Worm (Caenorhabditis elegans) whole organism, L4/young adult: ENCODE measurements around the gene wrt-5.

Experiments used
- W03F9.2 ChIP-seq: fragments of 150-350 bp; optimal IDR thresholded peaks from 2 replicates; lab custom pipeline; 2014; ENCODE audit warnings: missing biosample characterization, missing genetic modification characterization
- dao-5 ChIP-seq: sonication (generic microtip); optimal IDR thresholded peaks from 2 replicates; lab custom pipeline; 2016; ENCODE audit warnings: missing genotype, missing genetic modification characterization, moderate library complexity, missing compliant biosample characterization
- him-1 ChIP-seq: sonication (generic microtip); optimal IDR thresholded peaks from 2 replicates; lab custom pipeline; 2016; ENCODE audit warnings: missing genotype, missing genetic modification reagents, missing genetic modification characterization, missing compliant biosample characterization

Gene wrt-5

DNA sequence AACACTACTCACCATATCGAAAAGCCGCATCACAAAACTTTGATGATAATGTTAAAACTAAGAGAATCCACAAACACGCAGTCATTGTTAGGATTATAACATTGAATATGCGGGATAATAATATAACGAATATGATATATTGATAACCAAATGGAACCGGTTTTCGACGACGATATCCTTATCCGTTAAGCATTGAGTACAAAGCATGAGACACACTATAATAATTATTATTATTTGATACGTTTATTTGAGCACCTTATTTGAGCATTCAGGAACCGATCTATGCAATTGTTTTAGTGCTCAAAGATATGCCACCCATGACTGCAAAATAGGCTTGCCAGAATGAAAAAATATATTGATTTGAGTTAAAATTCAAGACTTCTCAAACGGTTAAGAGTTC lies 23.2 kb upstream of the wrt-5 start, which contains the start of gene W03D2.9:
Gene W03D2.9 (minus strand): TSS at position 101 of the 400 bp plus-strand sequence.
- TF ChIP-seq dao-5 (tag; lab: Kevin White, UChicago) (no peak), him-1 (tag; lab: Kevin White, UChicago) (no peak), W03F9.2 (no peak)

DNA sequence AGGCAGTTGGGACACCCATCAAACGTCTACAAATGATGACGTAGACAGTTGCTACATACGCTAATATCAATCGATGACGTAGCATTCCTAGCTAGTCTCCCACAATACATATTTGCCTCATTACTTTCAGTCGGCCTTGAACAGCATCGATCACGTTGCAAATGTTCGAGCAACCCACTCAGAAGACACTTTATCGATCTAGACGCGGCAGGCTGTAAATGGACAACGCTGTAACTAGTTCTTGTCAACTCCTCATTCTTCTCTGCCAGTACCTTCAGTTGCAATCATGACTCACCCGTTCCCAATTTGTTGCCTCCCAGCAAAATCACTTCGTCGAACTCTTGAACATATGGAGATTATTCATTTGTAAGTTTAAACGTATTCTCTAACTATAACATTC lies 20.6 kb upstream of the wrt-5 start, which contains the start of gene pqn-75:
Gene pqn-75 (plus strand): TSS at position 301 of the 400 bp plus-strand sequence.
- TF ChIP-seq him-1 (tag; lab: Kevin White, UChicago): no peak
- no peak for TF ChIP-seq W03F9.2
- TF ChIP-seq dao-5 (tag; lab: Kevin White, UChicago): no peak

DNA sequence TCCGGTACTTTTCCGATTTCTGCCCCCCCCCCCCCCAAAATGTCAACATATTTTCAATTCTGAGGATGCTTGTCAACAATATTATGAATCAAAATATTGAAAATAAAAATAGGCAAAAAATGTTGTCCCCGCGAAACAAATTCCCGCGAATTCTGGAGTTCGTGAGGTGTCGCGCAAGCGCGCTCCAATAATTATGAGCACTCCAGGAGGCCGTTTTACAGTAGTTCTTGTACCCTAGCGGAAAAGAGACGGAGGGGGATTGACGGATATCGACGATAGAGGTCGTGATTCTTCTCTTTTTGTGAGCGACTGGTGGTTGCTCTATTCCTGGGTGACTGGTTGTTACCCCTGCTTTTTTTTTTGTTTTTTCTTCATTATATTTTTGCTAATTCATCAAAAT lies 19.4 kb upstream of the wrt-5 start:
- TF ChIP-seq dao-5 (tag; lab: Kevin White, UChicago): no peak
- TF ChIP-seq W03F9.2: no peak
- no peak for TF ChIP-seq him-1 (tag; lab: Kevin White, UChicago)

DNA sequence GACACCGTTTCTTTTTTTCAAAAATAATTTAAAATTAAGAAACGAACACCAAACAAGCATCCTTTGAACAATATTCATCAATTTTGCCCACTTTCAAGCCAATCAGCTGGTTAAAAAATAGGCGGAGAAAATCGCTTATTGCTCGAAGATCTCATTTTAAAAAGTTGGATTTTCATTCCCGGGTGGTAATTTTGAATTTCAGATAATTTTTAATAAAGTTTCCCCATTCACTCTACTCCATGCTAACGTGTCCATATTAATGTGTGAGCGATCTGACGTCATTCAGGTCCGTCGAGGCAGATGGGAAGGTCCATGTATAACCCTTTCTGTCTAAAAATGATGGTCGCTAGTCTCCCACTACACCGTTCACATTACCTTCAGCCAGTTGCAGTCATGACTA lies 17.0 kb upstream of the wrt-5 start, which contains the start of gene fbxb-55:
Gene fbxb-55 (plus strand): TSS at position 301 of the 400 bp plus-strand sequence.
- no peak for TF ChIP-seq him-1 (tag; lab: Kevin White, UChicago)
- TF ChIP-seq W03F9.2: no peak
- TF ChIP-seq dao-5 (tag; lab: Kevin White, UChicago): no peak

DNA sequence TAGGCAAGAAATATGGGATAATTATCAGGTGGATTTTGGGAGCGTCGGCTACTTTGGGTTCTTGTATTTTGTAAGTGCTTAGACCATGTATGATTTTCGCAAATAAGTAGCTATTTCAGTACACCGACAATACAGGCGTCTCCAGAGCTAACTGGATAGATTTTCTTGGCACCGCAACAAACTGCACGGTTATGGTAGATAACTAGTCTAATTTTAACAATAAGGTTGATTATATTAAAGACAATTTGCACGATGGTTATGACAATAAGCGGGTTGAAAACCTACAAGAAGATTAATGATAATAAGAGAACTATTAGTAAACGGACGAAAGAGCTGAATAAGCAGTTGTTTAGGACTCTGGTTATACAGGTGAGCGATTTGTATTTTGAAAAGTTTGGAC lies 15.9 kb upstream of the wrt-5 start:
- TF ChIP-seq him-1 (tag; lab: Kevin White, UChicago) (no peak), W03F9.2 (no peak), dao-5 (tag; lab: Kevin White, UChicago) (no peak)

DNA sequence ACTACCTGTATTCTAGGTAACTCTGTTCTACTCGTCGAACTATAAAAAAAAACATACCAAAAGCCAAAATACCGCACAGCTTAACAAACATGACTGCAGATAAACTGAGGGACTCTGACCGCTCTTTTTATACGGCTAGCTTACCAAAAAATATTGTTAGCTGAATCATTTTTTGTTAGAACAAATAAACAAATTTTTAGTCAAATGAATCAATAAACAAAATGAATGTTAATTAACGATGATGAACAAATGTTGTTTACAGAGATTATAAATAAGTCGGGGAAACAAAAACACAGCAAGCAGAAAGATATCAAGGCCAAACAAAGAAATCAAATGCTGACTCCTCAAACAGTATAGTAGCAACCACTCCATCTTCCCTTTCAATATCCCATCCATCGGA lies 12.1 kb upstream of the wrt-5 start, which contains the start of gene ilys-6:
Gene ilys-6 (minus strand): TSS at position 101 of the 400 bp plus-strand sequence.
- TF ChIP-seq dao-5 (tag; lab: Kevin White, UChicago) (no peak), him-1 (tag; lab: Kevin White, UChicago) (no peak), W03F9.2 (no peak)

DNA sequence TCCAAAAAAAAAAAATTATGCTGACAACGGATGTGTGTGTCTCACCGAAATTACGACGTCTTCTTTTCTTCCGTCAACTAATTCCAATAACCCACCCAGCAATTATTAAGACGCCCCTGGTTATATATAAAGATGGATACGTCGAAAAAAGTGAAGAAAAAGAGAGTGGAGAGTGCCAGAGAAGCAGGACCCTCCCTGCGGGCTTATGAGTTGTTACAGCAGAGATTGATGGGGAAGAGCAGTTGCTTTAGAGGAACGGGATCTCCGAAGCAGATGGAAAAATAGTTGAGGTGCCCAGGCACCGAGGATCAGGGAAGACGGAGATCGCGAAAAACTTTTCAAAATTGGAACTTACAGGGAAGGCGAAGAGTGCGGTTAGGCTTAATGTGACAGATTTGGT lies 3.9 kb upstream of the wrt-5 start:
- TF ChIP-seq dao-5 (tag; lab: Kevin White, UChicago) (no peak), W03F9.2 (no peak), him-1 (tag; lab: Kevin White, UChicago) (no peak)

DNA sequence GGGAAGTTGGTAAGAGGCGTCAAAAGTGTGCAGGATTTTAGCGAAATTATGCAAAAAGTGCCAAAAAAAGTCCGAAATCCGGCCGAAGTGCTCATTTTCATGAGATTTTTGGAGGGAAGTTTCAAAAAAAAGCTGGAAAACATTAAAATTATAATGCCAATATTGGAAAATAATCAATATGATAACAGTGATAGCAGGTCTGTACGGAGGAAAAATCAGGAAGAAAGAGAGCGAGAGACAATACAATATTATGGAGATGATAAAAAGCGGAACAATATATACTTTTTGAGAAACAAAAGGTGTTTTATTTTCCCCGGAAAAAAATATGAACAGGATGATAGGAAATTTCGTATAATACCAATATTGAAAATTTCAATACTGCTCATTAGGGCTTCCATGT lies 2.0 kb upstream of the wrt-5 start:
- TF ChIP-seq W03F9.2 (no peak), dao-5 (tag; lab: Kevin White, UChicago) (no peak), him-1 (tag; lab: Kevin White, UChicago) (no peak)

DNA sequence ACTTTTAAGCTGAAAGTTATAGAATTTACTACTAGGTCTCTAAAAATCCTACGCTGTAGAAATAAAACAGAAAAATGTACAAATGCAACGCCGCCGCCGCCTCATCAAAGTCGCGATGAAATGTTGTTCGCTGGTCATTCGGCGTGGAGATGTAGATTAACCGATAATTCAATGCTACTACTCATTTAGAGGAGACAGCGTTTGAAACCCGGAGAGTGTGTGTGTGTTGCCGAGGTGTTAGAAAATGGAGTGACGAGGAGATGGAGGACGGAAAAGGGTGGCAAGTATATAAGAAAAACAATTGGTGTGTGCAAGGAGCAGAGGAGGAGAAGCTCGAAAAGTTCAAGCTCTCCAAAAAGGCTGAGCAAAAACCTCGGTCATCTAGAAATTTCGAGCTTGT lies 835 bp upstream of the wrt-5 start:
- TF ChIP-seq W03F9.2 (no peak), him-1 (tag; lab: Kevin White, UChicago) (no peak), dao-5 (tag; lab: Kevin White, UChicago) (no peak)

DNA sequence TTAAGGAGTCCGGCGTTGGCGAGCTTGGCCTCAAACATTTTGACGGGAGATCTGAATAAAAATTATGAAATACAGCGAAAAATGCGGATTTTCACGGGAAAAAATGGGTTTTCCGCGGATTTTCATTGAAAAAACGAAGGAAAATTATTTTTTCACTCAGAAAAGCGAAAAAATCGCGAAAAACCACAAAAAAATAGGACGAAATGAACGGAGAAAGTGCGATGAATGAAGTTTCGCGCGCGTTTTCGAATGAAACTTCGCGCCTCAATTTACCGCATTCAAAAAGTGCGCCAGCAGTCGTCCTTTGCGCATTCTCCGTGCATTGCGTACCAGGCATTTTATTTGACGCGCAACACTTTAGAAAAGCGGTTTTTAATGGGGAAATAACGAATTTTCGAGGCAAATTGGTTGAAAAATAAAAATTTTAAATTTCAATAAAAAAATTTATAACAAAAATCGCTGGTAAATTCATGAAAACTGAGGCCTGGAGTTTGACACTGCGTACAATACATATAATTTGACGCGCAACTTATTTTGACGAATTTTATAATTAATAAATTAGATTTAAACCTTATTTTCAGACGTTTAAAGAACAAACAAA lies 1.9 kb downstream of the wrt-5 start, which contains the start of gene pcn-1:
Gene pcn-1 (minus strand): TSS at position 51 of the 601 bp plus-strand sequence.
- peak; percentile 95 for TF ChIP-seq W03F9.2
- TF ChIP-seq him-1 (tag; lab: Kevin White, UChicago): peak; percentile 91
- TF ChIP-seq dao-5 (tag; lab: Kevin White, UChicago): peak; percentile 3

DNA sequence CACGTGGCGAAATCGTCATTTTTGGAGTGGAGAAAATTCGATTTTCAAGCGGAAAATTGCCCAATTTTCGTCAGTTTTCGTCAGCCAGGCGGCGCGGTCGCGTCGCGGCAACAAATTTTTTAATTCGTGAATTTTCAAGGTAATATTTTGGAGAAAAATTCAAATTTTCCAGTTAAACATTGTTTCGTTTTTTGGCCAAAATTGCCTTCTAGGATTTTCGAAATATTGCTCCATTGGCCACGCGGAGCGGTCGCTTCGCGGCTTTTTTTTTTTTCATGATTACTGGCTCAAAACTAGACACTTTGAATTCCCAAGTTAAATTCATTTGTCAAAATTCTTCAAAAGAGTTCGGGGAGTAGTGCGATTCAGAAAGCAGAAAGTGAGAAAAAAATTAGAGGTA lies 3.8 kb downstream of the wrt-5 start:
- TF ChIP-seq him-1 (tag; lab: Kevin White, UChicago): no peak

DNA sequence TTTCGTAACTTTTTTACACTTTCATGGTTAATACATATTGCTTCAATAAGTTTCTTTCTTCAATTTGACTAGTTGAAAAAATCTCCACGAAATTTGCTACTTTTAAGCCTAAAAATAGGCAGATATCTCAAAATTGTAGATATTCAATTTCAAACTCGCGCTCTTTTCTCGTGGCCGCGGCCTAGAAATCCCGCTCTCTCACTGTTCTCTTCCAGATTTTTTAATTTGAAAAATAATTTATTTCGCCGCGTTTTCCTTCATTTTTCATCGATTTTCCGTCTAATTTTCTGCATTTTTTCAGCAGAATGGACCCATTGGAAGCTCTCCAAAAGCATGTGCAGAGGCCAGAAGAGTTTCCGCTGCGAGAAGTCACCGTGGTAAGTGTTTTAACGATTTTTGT lies 9.2 kb downstream of the wrt-5 start, which contains the start of gene cdc-73:
Gene cdc-73 (plus strand): TSS at position 302 of the 400 bp plus-strand sequence.
- peak; percentile 44 for TF ChIP-seq W03F9.2
- no peak for TF ChIP-seq dao-5 (tag; lab: Kevin White, UChicago)

DNA sequence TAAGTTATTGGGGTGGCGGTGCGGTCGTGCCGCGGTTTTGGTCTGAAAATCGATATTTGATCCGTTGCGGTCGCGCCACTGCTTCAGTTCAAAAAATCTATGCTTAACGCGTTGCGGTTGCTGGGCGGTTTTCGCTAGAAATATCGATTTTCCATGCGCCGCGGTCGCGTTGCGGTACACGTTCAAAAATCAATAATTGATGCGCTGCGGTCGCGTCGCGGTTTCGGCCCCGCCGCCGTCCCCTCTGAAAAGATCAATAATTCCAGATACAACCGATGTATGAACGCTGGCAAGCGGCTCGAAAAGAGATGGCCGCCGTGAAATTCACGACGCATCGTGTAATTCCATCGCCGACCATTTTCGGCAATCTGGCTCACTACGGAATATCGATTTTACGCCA lies 10.4 kb downstream of the wrt-5 start:
- TF ChIP-seq dao-5 (tag; lab: Kevin White, UChicago) (no peak), W03F9.2 (no peak), him-1 (tag; lab: Kevin White, UChicago) (no peak)

DNA sequence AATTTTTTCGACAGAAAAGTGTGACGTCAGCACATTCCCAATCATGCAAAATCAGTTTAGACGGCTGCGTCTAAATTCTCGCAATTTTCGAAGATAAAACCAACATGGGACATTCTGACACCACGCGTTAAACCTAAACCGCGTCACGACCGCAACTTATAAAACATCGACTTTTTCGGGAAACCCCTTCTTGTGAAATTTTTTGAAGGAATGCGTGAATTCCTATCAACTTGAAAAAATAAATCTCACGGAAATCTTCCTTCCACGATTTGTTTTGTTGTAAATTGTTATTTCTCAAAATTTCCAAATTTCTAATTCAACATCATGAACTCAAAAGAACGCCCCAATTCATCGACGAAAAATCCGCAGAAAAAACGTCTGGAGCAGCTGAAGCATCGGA lies 11.5 kb downstream of the wrt-5 start, which contains the start of gene F35F11.2:
Gene F35F11.2 (plus strand): TSS at position 301 of the 400 bp plus-strand sequence.
- TF ChIP-seq him-1 (tag; lab: Kevin White, UChicago) (no peak), dao-5 (tag; lab: Kevin White, UChicago) (no peak), W03F9.2 (no peak)

DNA sequence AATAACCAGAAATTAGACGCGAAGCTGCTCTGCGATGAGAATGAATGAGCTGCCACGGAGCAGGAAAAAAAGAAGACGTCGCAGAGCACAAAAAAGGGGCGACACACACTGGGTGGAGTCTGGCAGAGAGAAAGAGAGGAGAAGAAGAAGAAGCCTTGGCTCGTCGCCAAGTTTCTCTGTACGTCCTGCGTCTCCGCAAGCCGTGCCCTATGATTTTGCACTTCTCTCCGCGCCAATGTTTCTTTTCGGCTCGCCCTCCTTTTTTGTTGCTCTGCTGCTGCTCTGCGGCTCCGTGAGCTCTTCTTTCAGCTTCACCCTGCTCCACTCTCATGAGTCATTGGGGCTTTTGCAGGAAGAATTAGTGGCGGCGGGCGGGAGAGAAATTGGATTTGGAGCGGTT lies 16.6 kb downstream of the wrt-5 start, which contains the start of gene hlh-30:
Gene hlh-30 (minus strand): TSS at position 69 of the 400 bp plus-strand sequence.
- TF ChIP-seq W03F9.2: no peak
- peak; percentile 90 for TF ChIP-seq him-1 (tag; lab: Kevin White, UChicago)
- no peak for TF ChIP-seq dao-5 (tag; lab: Kevin White, UChicago)
